ENCODE assay signal across 4 worm cellular contexts in the genomic region with DNA sequence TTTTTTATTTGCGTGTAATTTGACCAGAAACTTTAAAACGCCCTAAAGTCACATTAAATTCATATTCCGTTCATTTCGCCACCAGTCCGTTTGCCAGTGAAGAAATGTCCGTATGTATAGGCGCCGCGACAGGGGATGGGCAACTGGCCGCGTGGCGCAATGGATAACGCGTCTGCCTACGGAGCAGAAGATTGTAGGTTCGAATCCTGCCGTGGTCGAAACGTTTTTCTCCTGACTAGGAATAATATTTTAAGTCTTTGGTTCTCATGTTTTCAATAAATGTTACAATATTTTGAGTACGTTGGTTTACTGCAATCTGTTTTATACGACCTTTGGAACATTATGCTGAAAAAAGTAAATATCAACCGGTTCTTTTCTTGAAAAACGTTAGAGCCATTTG.
TF ChIP-seq lines count a peak whose summit lies in the region.

No protein-coding gene starts in this region.

TF ChIP-seq in whole organism, L2 larva, 48 proteins besides CTCF, POLR2A, EP300 and RAD21 (continues in another document):
- TF ChIP-seq unc-39 (tag; optimal IDR thresholded peaks at IDR 0.05; lab: Kevin White, UChicago) (no peak), aly-2 (tag; optimal IDR thresholded peaks at IDR 0.05; lab: Kevin White, UChicago) (no peak), snpc-4 (tag; optimal IDR thresholded peaks at IDR 0.05; lab: Kevin White, UChicago) (no peak), lsy-2 (tag; optimal IDR thresholded peaks at IDR 0.05; lab: Kevin White, UChicago) (peak; percentile 35 to 49), peb-1 (tag; optimal IDR thresholded peaks at IDR 0.05; lab: Kevin White, UChicago) (no peak), elt-3 (tag; optimal IDR thresholded peaks at IDR 0.05; lab: Kevin White, UChicago) (no peak), alr-1 (tag; optimal IDR thresholded peaks at IDR 0.05; lab: Kevin White, UChicago) (no peak), nhr-77 (tag; optimal IDR thresholded peaks at IDR 0.05; lab: Kevin White, UChicago) (no peak), mdl-1 (tag; optimal IDR thresholded peaks at IDR 0.05; lab: Kevin White, UChicago) (no peak), ZK546.5 (tag; optimal IDR thresholded peaks at IDR 0.05; lab: Kevin White, UChicago) (no peak), lin-11 (tag; optimal IDR thresholded peaks at IDR 0.05; lab: Kevin White, UChicago) (no peak), R02D3.7 (tag; optimal IDR thresholded peaks at IDR 0.05; lab: Kevin White, UChicago) (no peak), F13H6.1 (tag; optimal IDR thresholded peaks at IDR 0.05; lab: Kevin White, UChicago) (peak; percentile 51), lin-39 (tag; optimal IDR thresholded peaks at IDR 0.05; lab: Kevin White, UChicago) (no peak), sma-3 (GFP tag; optimal IDR thresholded peaks at IDR 0.05; lab: Kevin White, UChicago) (peak; percentile 66), mab-5 (tag; optimal IDR thresholded peaks at IDR 0.05; lab: Kevin White, UChicago) (peak; percentile 29), ztf-4 (tag; optimal IDR thresholded peaks at IDR 0.05; lab: Kevin White, UChicago) (peak; percentile 36), elt-1 (tag; optimal IDR thresholded peaks at IDR 0.05; lab: Kevin White, UChicago) (no peak), sma-9 (GFP tag; optimal IDR thresholded peaks at IDR 0.05; lab: Kevin White, UChicago) (peak; percentile 79), sma-9 (tag; optimal IDR thresholded peaks at IDR 0.05; lab: Kevin White, UChicago) (no peak), fos-1 (tag; optimal IDR thresholded peaks at IDR 0.05; lab: Kevin White, UChicago) (peak; percentile 35), mbf-1 (tag; optimal IDR thresholded peaks at IDR 0.05; lab: Kevin White, UChicago) (no peak), nhr-12 (tag; optimal IDR thresholded peaks at IDR 0.05; lab: Kevin White, UChicago) (no peak)

TF ChIP-seq in whole organism, L4 larva, 104 proteins besides CTCF, POLR2A, EP300 and RAD21 (continues in another document):
- TF ChIP-seq lir-3 (tag; optimal IDR thresholded peaks at IDR 0.05; lab: Kevin White, UChicago) (peak; percentile 85), fos-1 (tag; optimal IDR thresholded peaks at IDR 0.05; lab: Kevin White, UChicago) (no peak), nhr-10 (tag; optimal IDR thresholded peaks at IDR 0.05; lab: Kevin White, UChicago) (no peak), nhr-6 (tag; optimal IDR thresholded peaks at IDR 0.05; lab: Kevin White, UChicago) (peak; percentile 5), nhr-41 (GFP tag; IDR thresholded peaks at IDR 0.05; lab: Robert Waterston, UW) (peak; percentile 58; the same call in 1 of the 2 replicates), cey-2 (tag; optimal IDR thresholded peaks at IDR 0.05; lab: Kevin White, UChicago; ENCODE audit: borderline replicate concordance, insufficient read depth) (no peak), nhr-111 (GFP tag; optimal IDR thresholded peaks at IDR 0.05; lab: Kevin White, UChicago) (peak; percentile 76), snpc-1.2 (GFP tag; IDR thresholded peaks at IDR 0.05; lab: Robert Waterston, UW) (peak; percentile 88), dmd-6 (GFP tag; IDR thresholded peaks at IDR 0.05; lab: Robert Waterston, UW) (peak; percentile 68), skn-1 (tag; optimal IDR thresholded peaks at IDR 0.05; lab: Kevin White, UChicago) (no peak), lin-15B (tag; optimal IDR thresholded peaks at IDR 0.05; lab: Kevin White, UChicago) (no peak), saeg-2 (GFP tag; IDR thresholded peaks at IDR 0.05; lab: Robert Waterston, UW) (0 out of 2 replicates have a peak, but pooled peaks have one; percentile 24), rbr-2 (tag; optimal IDR thresholded peaks at IDR 0.05; lab: Kevin White, UChicago) (peak; percentile 64), daf-19 (GFP tag; conservative IDR thresholded peaks at IDR 0.05; lab: Robert Waterston, UW) (peak; percentile 93), hlh-30 (tag; optimal IDR thresholded peaks at IDR 0.05; lab: Kevin White, UChicago; ENCODE audit: insufficient read depth) (peak; percentile 69), daf-8 (GFP tag; IDR thresholded peaks at IDR 0.05; lab: Robert Waterston, UW) (0 out of 2 replicates have a peak, but pooled peaks have one; percentile 50), unc-62 (GFP tag; optimal IDR thresholded peaks at IDR 0.05 in 1 of 2; lab: Kevin White, UChicago) (peak in 1 of 2 experiments; percentile 67), unc-62 (tag; optimal IDR thresholded peaks at IDR 0.05; lab: Kevin White, UChicago) (no peak), F49E8.2 (tag; optimal IDR thresholded peaks at IDR 0.05; lab: Kevin White, UChicago; ENCODE audit: borderline replicate concordance) (peak; percentile 30), lin-39 (tag; optimal IDR thresholded peaks at IDR 0.05; lab: Kevin White, UChicago) (no peak), madf-5 (GFP tag; IDR thresholded peaks at IDR 0.05; lab: Robert Waterston, UW) (peak; percentile 19 to 34; a peak in 1 of 4 replicates)

TF ChIP-seq in whole organism, late embryonic, 69 proteins besides CTCF, POLR2A, EP300 and RAD21 (continues in another document):
- peak; percentile 47 for TF ChIP-seq gmeb-2 (tag; optimal IDR thresholded peaks at IDR 0.05; lab: Kevin White, UChicago)
- TF ChIP-seq elt-2 (tag; optimal IDR thresholded peaks at IDR 0.05; lab: Kevin White, UChicago): peak; percentile 36
- 0 out of 2 replicates have a peak, but pooled peaks have one; percentile 25 for TF ChIP-seq unc-3 (GFP tag; conservative IDR thresholded peaks at IDR 0.05; lab: Robert Waterston, UW)
- no peak for TF ChIP-seq unc-3 (tag; optimal IDR thresholded peaks at IDR 0.05; lab: Kevin White, UChicago)
- no peak for TF ChIP-seq unc-86 (tag; optimal IDR thresholded peaks at IDR 0.05; lab: Kevin White, UChicago)
- TF ChIP-seq pros-1 (tag; optimal IDR thresholded peaks at IDR 0.05; lab: Kevin White, UChicago): no peak
- TF ChIP-seq pag-3 (tag; optimal IDR thresholded peaks at IDR 0.05; lab: Kevin White, UChicago; ENCODE audit: borderline replicate concordance): no peak
- no peak for TF ChIP-seq mec-3 (tag; optimal IDR thresholded peaks at IDR 0.05; lab: Kevin White, UChicago; ENCODE audit: borderline replicate concordance)
- TF ChIP-seq fax-1 (tag; optimal IDR thresholded peaks at IDR 0.05; lab: Kevin White, UChicago): peak; percentile 8
- no peak for TF ChIP-seq hlh-8 (tag; optimal IDR thresholded peaks at IDR 0.05; lab: Kevin White, UChicago)
- peak; percentile 22 for TF ChIP-seq F13H6.1 (tag; optimal IDR thresholded peaks at IDR 0.05; lab: Kevin White, UChicago)
- no peak for TF ChIP-seq lin-11 (tag; optimal IDR thresholded peaks at IDR 0.05; lab: Kevin White, UChicago)
- TF ChIP-seq pqm-1 (tag; optimal IDR thresholded peaks at IDR 0.05; lab: Kevin White, UChicago): peak; percentile 46
- TF ChIP-seq che-1 (tag; optimal IDR thresholded peaks at IDR 0.05; lab: Kevin White, UChicago): peak; percentile 54
- TF ChIP-seq fkh-6 (tag; optimal IDR thresholded peaks at IDR 0.05; lab: Kevin White, UChicago): no peak
- TF ChIP-seq ets-4 (tag; optimal IDR thresholded peaks at IDR 0.05; lab: Kevin White, UChicago): no peak
- TF ChIP-seq sox-4 (tag; optimal IDR thresholded peaks at IDR 0.05; lab: Kevin White, UChicago): peak; percentile 53
- TF ChIP-seq ref-2 (tag; optimal IDR thresholded peaks at IDR 0.05; lab: Kevin White, UChicago): no peak
- no peak for TF ChIP-seq ahr-1 (tag; optimal IDR thresholded peaks at IDR 0.05; lab: Kevin White, UChicago)
- TF ChIP-seq T23F11.4 (GFP tag; optimal IDR thresholded peaks at IDR 0.05; lab: Kevin White, UChicago): no peak
- TF ChIP-seq dve-1 (tag; optimal IDR thresholded peaks at IDR 0.05; lab: Kevin White, UChicago): peak; percentile 38
- TF ChIP-seq sdc-2 (tag; optimal IDR thresholded peaks at IDR 0.05; lab: Kevin White, UChicago): peak; percentile 17
- TF ChIP-seq tbx-2 (tag; optimal IDR thresholded peaks at IDR 0.05; lab: Kevin White, UChicago): no peak
- peak; percentile 49 for TF ChIP-seq ceh-18 (tag; optimal IDR thresholded peaks at IDR 0.05; lab: Kevin White, UChicago)

TF ChIP-seq in whole organism, mixed stage, embryonic, 35 proteins besides CTCF, POLR2A, EP300 and RAD21:
- no peak for TF ChIP-seq lsy-2 (tag; optimal IDR thresholded peaks at IDR 0.05; lab: Kevin White, UChicago)
- peak; percentile 65 for TF ChIP-seq unc-120 (tag; optimal IDR thresholded peaks at IDR 0.05; lab: Kevin White, UChicago; ENCODE audit: poor library complexity, severe bottlenecking)
- no peak for TF ChIP-seq ces-1 (GFP tag; optimal IDR thresholded peaks at IDR 0.05; lab: Kevin White, UChicago)
- TF ChIP-seq bed-3 (GFP tag; optimal IDR thresholded peaks at IDR 0.05; lab: Kevin White, UChicago): peak; percentile 25
- no peak for TF ChIP-seq nhr-12 (tag; optimal IDR thresholded peaks at IDR 0.05; lab: Kevin White, UChicago)
- peak; percentile 28 for TF ChIP-seq ceh-43 (GFP tag; optimal IDR thresholded peaks at IDR 0.05; lab: Kevin White, UChicago)
- TF ChIP-seq sptf-1 (tag; optimal IDR thresholded peaks at IDR 0.05; lab: Kevin White, UChicago): peak; percentile 76
- no peak for TF ChIP-seq lin-13 (tag; optimal IDR thresholded peaks at IDR 0.05; lab: Kevin White, UChicago)
- peak; percentile 21 for TF ChIP-seq mls-2 (tag; optimal IDR thresholded peaks at IDR 0.05; lab: Kevin White, UChicago)
- TF ChIP-seq ztf-11 (tag; optimal IDR thresholded peaks at IDR 0.05; lab: Kevin White, UChicago): no peak
- no peak for TF ChIP-seq ham-2 (GFP tag; optimal IDR thresholded peaks at IDR 0.05; lab: Kevin White, UChicago)
- TF ChIP-seq unc-39 (tag; optimal IDR thresholded peaks at IDR 0.05; lab: Kevin White, UChicago): no peak
